Worm (Caenorhabditis elegans) whole organism, young adult: Measurements from ENCODE around the gene C02F12.5.

Source experiments
- B0261.1 ChIP-seq: sonication (generic microtip); optimal IDR thresholded peaks from 2 replicates; lab custom pipeline; 2016; ENCODE audit warnings: mild to moderate bottlenecking, missing genetic modification characterization, moderate library complexity, missing compliant biosample characterization
- C06A6.2 ChIP-seq: fragments of 200-800 bp; sonication (Bioruptor generic); conservative IDR thresholded peaks from 2 replicates; pipeline ENCODE4 v1.3.6; 2022; ENCODE audit warnings: missing genetic modification characterization, missing compliant biosample characterization
- F33H1.4 ChIP-seq: fragments of 200-800 bp; sonication (Bioruptor generic); IDR thresholded peaks from 2 replicates; pipeline ENCODE4 v1.3.6; 2022; ENCODE audit warnings: missing genetic modification reagents, missing genetic modification characterization, missing compliant biosample characterization
- F57A8.1 ChIP-seq: fragments of 200-800 bp; sonication (Bioruptor generic); optimal IDR thresholded peaks from 2 replicates; lab custom pipeline; 2018; ENCODE audit warnings: mild to moderate bottlenecking, missing genetic modification characterization, moderate library complexity, missing compliant biosample characterization
- K12H6.12 ChIP-seq: fragments of 200-800 bp; sonication (Bioruptor generic); optimal IDR thresholded peaks from 2 replicates; lab custom pipeline; 2018; ENCODE audit warnings: mild to moderate bottlenecking, missing genetic modification characterization, missing compliant biosample characterization
- Y53G8AR.9 ChIP-seq: fragments of 200-800 bp; sonication (Bioruptor generic); conservative IDR thresholded peaks from 2 replicates; pipeline ENCODE4 v1.3.6; 2022; ENCODE audit warnings: missing genetic modification reagents, missing genetic modification characterization, missing compliant biosample characterization
- attf-3 ChIP-seq: fragments of 200-800 bp; sonication (Bioruptor generic); conservative IDR thresholded peaks from 2 replicates; pipeline ENCODE4 v1.3.6; 2022; ENCODE audit warnings: missing genetic modification reagents, missing genetic modification characterization, missing compliant biosample characterization
- cebp-2 ChIP-seq: fragments of 200-800 bp; sonication (Bioruptor generic); IDR thresholded peaks from 2 replicates; pipeline ENCODE4 v1.3.6; 2022; ENCODE audit warnings: missing genetic modification characterization, missing compliant biosample characterization
- ceh-27 ChIP-seq: fragments of 200-800 bp; sonication (Bioruptor generic); optimal IDR thresholded peaks from 2 replicates; lab custom pipeline; 2018; ENCODE audit warnings: mild to moderate bottlenecking, missing genetic modification characterization, moderate library complexity, missing compliant biosample characterization
- chd-7 ChIP-seq: sonication (generic microtip); optimal IDR thresholded peaks from 2 replicates; lab custom pipeline; 2016; ENCODE audit warnings: mild to moderate bottlenecking, missing genetic modification characterization, moderate library complexity, missing compliant biosample characterization
- die-1 ChIP-seq: sonication (generic microtip); optimal IDR thresholded peaks from 2 replicates; lab custom pipeline; 2016; ENCODE audit warnings: missing genotype, mild to moderate bottlenecking, missing genetic modification characterization, missing compliant biosample characterization
- ets-4 ChIP-seq: fragments of 200-800 bp; sonication (Bioruptor generic); optimal IDR thresholded peaks from 2 replicates; lab custom pipeline; 2018; ENCODE audit warnings: mild to moderate bottlenecking, missing genetic modification characterization, missing compliant biosample characterization
- gei-17 ChIP-seq: fragments of 200-800 bp; sonication (Bioruptor generic); optimal IDR thresholded peaks from 2 replicates; lab custom pipeline; 2018; ENCODE audit warnings: mild to moderate bottlenecking, missing genetic modification characterization, missing compliant biosample characterization
- hlh-26 ChIP-seq: fragments of 200-800 bp; sonication (Bioruptor generic); conservative IDR thresholded peaks from 2 replicates; pipeline ENCODE4 v1.3.6; 2022; ENCODE audit warnings: missing genetic modification reagents, missing genetic modification characterization, missing compliant biosample characterization
- lin-26 ChIP-seq: fragments of 200-800 bp; sonication (Bioruptor generic); IDR thresholded peaks from 2 replicates; pipeline ENCODE4 v1.3.6; 2022; ENCODE audit warnings: missing genetic modification reagents, missing genetic modification characterization, missing compliant biosample characterization
- lin-35 ChIP-seq, 3 experiments: fragments of 150-350 bp in 2 of 3; sonication (generic microtip) in 1 of 3; optimal IDR thresholded peaks; 2 replicates each; lab custom pipeline; 2014 to 2018; ENCODE audit warnings: missing biosample characterization in 3 of 3, missing genetic modification characterization in 3 of 3, missing genetic modification reagents in 3 of 3
- lin-54 ChIP-seq: fragments of 200-800 bp; sonication (Bioruptor generic); optimal IDR thresholded peaks from 2 replicates; lab custom pipeline; 2018; ENCODE audit warnings: mild to moderate bottlenecking, missing genetic modification characterization, missing compliant biosample characterization
- madf-3 ChIP-seq: fragments of 200-800 bp; sonication (Bioruptor generic); IDR thresholded peaks from 2 replicates; pipeline ENCODE4 v1.3.6; 2022; ENCODE audit warnings: missing genetic modification reagents, missing genetic modification characterization, missing compliant biosample characterization
- madf-8 ChIP-seq: fragments of 200-800 bp; sonication (Bioruptor generic); conservative IDR thresholded peaks from 2 replicates; pipeline ENCODE4 v1.3.6; 2022; ENCODE audit warnings: missing genetic modification reagents, missing genetic modification characterization, missing compliant biosample characterization
- mxl-1 ChIP-seq: sonication (generic microtip); optimal IDR thresholded peaks from 2 replicates; lab custom pipeline; 2016; ENCODE audit warnings: missing genetic modification characterization, missing compliant biosample characterization
- nfya-1 ChIP-seq: sonication (generic microtip); optimal IDR thresholded peaks from 2 replicates; lab custom pipeline; 2017; ENCODE audit warnings: antibody characterized with exemption, missing compliant biosample characterization, missing genetic modification characterization, borderline replicate concordance; ENCODE audit not compliant: insufficient read depth
- nfya-2 ChIP-seq: fragments of 200-800 bp; sonication (Bioruptor generic); IDR thresholded peaks from 2 replicates; pipeline ENCODE4 v1.3.6; 2022; ENCODE audit warnings: missing genetic modification reagents, missing genetic modification characterization, missing compliant biosample characterization
- pbrm-1 ChIP-seq: fragments of 200-800 bp; sonication (Bioruptor generic); IDR thresholded peaks from 2 replicates; pipeline ENCODE4 v1.3.6; 2022; ENCODE audit warnings: missing genetic modification reagents, missing genetic modification characterization, missing compliant biosample characterization
- pha-4 ChIP-seq: fragments of 150-350 bp; sonication (generic microtip); optimal IDR thresholded peaks from 2 replicates; lab custom pipeline; 2014; ENCODE audit warnings: missing biosample characterization, missing genetic modification reagents, missing genetic modification characterization
- rec-8 ChIP-seq, 2 experiments: sonication (generic microtip); optimal IDR thresholded peaks; 2 replicates each; lab custom pipeline; 2016; ENCODE audit warnings: mild to moderate bottlenecking in 2 of 2, missing genetic modification characterization in 2 of 2, missing genetic modification reagents in 2 of 2, missing genotype in 2 of 2, missing biosample characterization in 1 of 2, missing compliant biosample characterization in 1 of 2, moderate library complexity in 1 of 2
- repo-1 ChIP-seq: sonication (generic microtip); optimal IDR thresholded peaks from 2 replicates; lab custom pipeline; 2017; ENCODE audit warnings: mild to moderate bottlenecking, missing genetic modification characterization, missing compliant biosample characterization
- snpc-1.3 ChIP-seq: sonication (generic microtip); optimal IDR thresholded peaks from 2 replicates; lab custom pipeline; 2017; ENCODE audit warnings: missing genetic modification characterization, mild to moderate bottlenecking, missing compliant biosample characterization, antibody characterized with exemption, moderate library complexity, missing genotype, missing genetic modification reagents; ENCODE audit not compliant: insufficient read depth
- snpc-3.4 ChIP-seq: sonication (generic microtip); optimal IDR thresholded peaks from 2 replicates; lab custom pipeline; 2017; ENCODE audit warnings: missing genetic modification characterization, mild to moderate bottlenecking, missing compliant biosample characterization, antibody characterized with exemption, moderate library complexity, missing genotype, missing genetic modification reagents
- snpc-4 ChIP-seq, 5 experiments: fragments of 150-350 bp in 1 of 5; sonication (generic microtip) in 4 of 5; optimal IDR thresholded peaks; 2 replicates each; lab custom pipeline; 2014 to 2018; ENCODE audit warnings: missing genetic modification characterization in 5 of 5, missing biosample characterization in 3 of 5, antibody characterized with exemption in 2 of 5, mild to moderate bottlenecking in 2 of 5, missing compliant biosample characterization in 2 of 5, missing genotype in 2 of 5, moderate library complexity in 2 of 5, missing genetic modification reagents in 1 of 5
- somi-1 ChIP-seq: fragments of 200-800 bp; sonication (Bioruptor generic); optimal IDR thresholded peaks from 2 replicates; lab custom pipeline; 2018; ENCODE audit warnings: mild to moderate bottlenecking, missing genetic modification characterization, missing compliant biosample characterization
- tbp1 ChIP-seq: fragments of 200-800 bp; sonication (Bioruptor generic); optimal IDR thresholded peaks from 2 replicates; lab custom pipeline; 2018; ENCODE audit warnings: mild to moderate bottlenecking, missing genetic modification characterization, missing compliant biosample characterization
- tbx-9 ChIP-seq: sonication (generic microtip); optimal IDR thresholded peaks from 2 replicates; lab custom pipeline; 2016; ENCODE audit warnings: borderline replicate concordance, missing genetic modification characterization, inconsistent platforms, missing compliant biosample characterization
- ztf-22 ChIP-seq: fragments of 200-800 bp; sonication (Bioruptor generic); optimal IDR thresholded peaks from 2 replicates; lab custom pipeline; 2018; ENCODE audit warnings: mild to moderate bottlenecking, missing genetic modification characterization, moderate library complexity, missing compliant biosample characterization
- ztf-25 ChIP-seq: fragments of 200-800 bp; sonication (Bioruptor generic); IDR thresholded peaks from 2 replicates; pipeline ENCODE4 v1.3.6; 2022; ENCODE audit warnings: missing genetic modification reagents, missing genetic modification characterization, missing compliant biosample characterization
- ztf-26 ChIP-seq: sonication (generic microtip); optimal IDR thresholded peaks from 2 replicates; lab custom pipeline; 2017; ENCODE audit warnings: missing genetic modification characterization, missing compliant biosample characterization

C02F12.5 gene

ce11 chrX:3671998-3672397 is at the start of gene C02F12.5:
Gene C02F12.5, minus strand, starts transcription at chrX:3672098.
- TF ChIP-seq gei-17 = no peak
- no peak for TF ChIP-seq pbrm-1
- TF ChIP-seq pha-4 (tag; lab: Kevin White, UChicago) = no peak
- TF ChIP-seq lin-54 (GFP tag; lab: Kevin White, UChicago) = no peak
- TF ChIP-seq madf-8 (GFP tag; lab: Robert Waterston, UW) = no peak
- TF ChIP-seq hlh-26 (GFP tag; lab: Robert Waterston, UW) = no peak
- TF ChIP-seq snpc-1.3 = no peak
- TF ChIP-seq F33H1.4 (GFP tag; lab: Robert Waterston, UW) = no peak
- TF ChIP-seq somi-1 = no peak
- no peak for TF ChIP-seq cebp-2 (GFP tag; lab: Robert Waterston, UW)

DNA sequence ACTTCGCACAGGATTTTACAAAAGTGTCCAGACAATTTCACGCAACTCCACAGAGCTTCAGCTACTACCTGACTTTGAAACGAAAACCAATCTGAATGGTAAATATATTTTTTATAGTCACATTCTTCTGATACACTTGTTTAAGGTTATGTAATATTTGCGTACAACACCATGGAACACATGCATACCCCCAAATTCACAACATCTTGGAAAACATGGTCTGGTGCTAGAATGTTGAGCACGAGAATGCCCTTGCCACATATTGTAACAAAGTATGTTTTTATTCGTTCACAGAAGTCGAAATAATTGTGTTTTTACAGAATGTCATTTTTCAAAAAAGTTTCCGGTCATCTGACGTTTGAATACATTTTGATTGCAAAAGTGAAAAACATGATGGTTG is 43.9 kb upstream of the C02F12.5 start:
- no peak for TF ChIP-seq attf-3 (GFP tag; lab: Robert Waterston, UW)
- no peak for TF ChIP-seq ztf-26 (tag; lab: Kevin White, UChicago)
- TF ChIP-seq ets-4 (GFP tag; lab: Kevin White, UChicago) = no peak
- no peak for TF ChIP-seq die-1 (tag; lab: Kevin White, UChicago)
- no peak for TF ChIP-seq K12H6.12 (tag; lab: Kevin White, UChicago)
- TF ChIP-seq nfya-2 (GFP tag; lab: Robert Waterston, UW) = no peak
- no peak for TF ChIP-seq lin-26 (GFP tag; lab: Robert Waterston, UW)
- no peak for TF ChIP-seq madf-3 (GFP tag; lab: Robert Waterston, UW)
- TF ChIP-seq B0261.1 (tag; lab: Kevin White, UChicago) = no peak
- TF ChIP-seq nfya-1 (tag; lab: Kevin White, UChicago) = no peak
- TF ChIP-seq C06A6.2 = no peak
- TF ChIP-seq repo-1 (tag; lab: Kevin White, UChicago) = no peak
- no peak for TF ChIP-seq madf-8 (GFP tag; lab: Robert Waterston, UW)
- no peak for TF ChIP-seq chd-7 (tag; lab: Kevin White, UChicago)
- no peak for TF ChIP-seq tbp1 (GFP tag; lab: Kevin White, UChicago)
- no peak for TF ChIP-seq ztf-22 (GFP tag; lab: Kevin White, UChicago)
- TF ChIP-seq mxl-1 (tag; lab: Kevin White, UChicago) = no peak
- no peak for TF ChIP-seq lin-35 (GFP tag; optimal IDR thresholded peaks at IDR 0.05; lab: Kevin White, UChicago)
- TF ChIP-seq, all 124 proteins: peak for 0

DNA sequence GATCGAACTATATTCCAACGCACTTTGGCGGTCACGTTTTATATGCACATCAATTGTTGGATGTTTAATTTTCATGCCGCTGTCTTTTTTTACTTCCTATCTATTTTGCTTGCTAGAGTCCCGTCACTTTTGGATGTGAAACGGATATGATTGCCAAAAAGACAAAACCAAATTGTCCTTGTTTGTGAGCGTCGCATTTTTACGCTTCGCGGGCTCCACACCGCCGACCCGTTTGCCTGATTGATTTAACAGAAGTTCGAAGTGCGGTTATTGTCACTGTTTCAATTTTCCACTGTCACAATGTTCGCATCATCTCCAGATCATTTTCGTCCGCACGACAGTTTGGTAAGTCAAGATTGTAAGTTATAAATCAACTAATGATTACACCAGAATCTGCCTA is 42.9 kb upstream of the C02F12.5 start, which contains the start of gene C01C4.2:
Gene C01C4.2 (plus strand): TSS at position 301 of the 400 bp plus-strand sequence.
- TF ChIP-seq ztf-25 (GFP tag; lab: Robert Waterston, UW) (no peak), snpc-4 (GFP tag; optimal IDR thresholded peaks at IDR 0.05; lab: Kevin White, UChicago) (no peak), snpc-4 (tag; optimal IDR thresholded peaks at IDR 0.05; lab: Kevin White, UChicago) (no peak), F57A8.1 (GFP tag; lab: Kevin White, UChicago) (no peak), rec-8 (tag; optimal IDR thresholded peaks at IDR 0.05; lab: Kevin White, UChicago) (no peak), repo-1 (tag; lab: Kevin White, UChicago) (no peak), Y53G8AR.9 (GFP tag; lab: Robert Waterston, UW) (no peak), ceh-27 (GFP tag; lab: Kevin White, UChicago) (no peak), F33H1.4 (GFP tag; lab: Robert Waterston, UW) (no peak), tbx-9 (tag; lab: Kevin White, UChicago) (no peak), snpc-3.4 (tag; lab: Kevin White, UChicago) (no peak)
